Worm (Caenorhabditis elegans) whole organism, L2 larva: ENCODE results near the gene mdh-2.

Experiments used
- C34F6.9 ChIP-seq: fragments of 150-350 bp; optimal IDR thresholded peaks from 2 replicates; lab custom pipeline; 2014; ENCODE audit warnings: missing biosample characterization, missing genetic modification characterization
- F13H6.1 ChIP-seq: sonication (generic microtip); optimal IDR thresholded peaks from 2 replicates; lab custom pipeline; 2016; ENCODE audit warnings: missing genetic modification characterization, missing compliant biosample characterization
- R02D3.7 ChIP-seq: fragments of 150-350 bp; optimal IDR thresholded peaks from 2 replicates; lab custom pipeline; 2014; ENCODE audit warnings: missing biosample characterization, missing genetic modification characterization
- ZK546.5 ChIP-seq: sonication (generic microtip); optimal IDR thresholded peaks from 2 replicates; lab custom pipeline; 2017; ENCODE audit warnings: missing biosample characterization, missing genetic modification characterization
- aly-2 ChIP-seq: fragments of 150-350 bp; optimal IDR thresholded peaks from 2 replicates; lab custom pipeline; 2014; ENCODE audit warnings: missing biosample characterization, missing genetic modification characterization
- ama-1 ChIP-seq: fragments of 150-350 bp; optimal IDR thresholded peaks from 2 replicates; lab custom pipeline; 2018; ENCODE audit warnings: inconsistent platforms
- blmp-1 ChIP-seq: sonication (generic microtip); optimal IDR thresholded peaks from 2 replicates; lab custom pipeline; 2017; ENCODE audit warnings: missing genetic modification characterization, mild to moderate bottlenecking, missing compliant biosample characterization, antibody characterized with exemption, moderate library complexity; ENCODE audit not compliant: insufficient read depth
- ceh-16 ChIP-seq: fragments of 150-350 bp; optimal IDR thresholded peaks from 2 replicates; lab custom pipeline; 2014; ENCODE audit warnings: missing biosample characterization, missing genetic modification characterization
- ceh-82 ChIP-seq: fragments of 150-350 bp; optimal IDR thresholded peaks from 2 replicates; lab custom pipeline; 2014; ENCODE audit warnings: missing biosample characterization, missing genetic modification characterization
- crh-2 ChIP-seq: sonication (generic microtip); optimal IDR thresholded peaks from 2 replicates; lab custom pipeline; 2017; ENCODE audit warnings: missing biosample characterization, missing genetic modification characterization
- dmd-4 ChIP-seq: sonication (generic microtip); optimal IDR thresholded peaks from 2 replicates; lab custom pipeline; 2017; ENCODE audit warnings: missing biosample characterization, missing genetic modification characterization
- egl-27 ChIP-seq: sonication (generic microtip); optimal IDR thresholded peaks from 3 replicates; lab custom pipeline; 2017; ENCODE audit warnings: missing biosample characterization, missing genetic modification reagents, missing genetic modification characterization
- elt-1 ChIP-seq: fragments of 150-350 bp; optimal IDR thresholded peaks from 2 replicates; lab custom pipeline; 2014; ENCODE audit warnings: missing biosample characterization, missing genetic modification characterization
- elt-3 ChIP-seq: sonication (generic microtip); optimal IDR thresholded peaks from 2 replicates; lab custom pipeline; 2017; ENCODE audit warnings: missing biosample characterization, missing genetic modification characterization
- fos-1 ChIP-seq: fragments of 150-350 bp; optimal IDR thresholded peaks from 2 replicates; lab custom pipeline; 2014; ENCODE audit warnings: missing biosample characterization, missing genetic modification characterization
- gmeb-1 ChIP-seq: fragments of 150-350 bp; optimal IDR thresholded peaks from 2 replicates; lab custom pipeline; 2014; ENCODE audit warnings: missing biosample characterization, missing genetic modification characterization
- lin-13 ChIP-seq: fragments of 150-350 bp; optimal IDR thresholded peaks from 2 replicates; lab custom pipeline; 2014; ENCODE audit warnings: missing biosample characterization, missing genetic modification reagents, missing genetic modification characterization
- lin-39 ChIP-seq: fragments of 150-350 bp; optimal IDR thresholded peaks from 2 replicates; lab custom pipeline; 2014; ENCODE audit warnings: missing biosample characterization, missing genetic modification reagents, missing genetic modification characterization
- lsy-2 ChIP-seq, 2 experiments: fragments of 150-350 bp in 1 of 2; sonication (generic microtip) in 1 of 2; optimal IDR thresholded peaks; 2 replicates each; lab custom pipeline; 2014 to 2017; ENCODE audit warnings: missing biosample characterization in 2 of 2, missing genetic modification characterization in 2 of 2
- mbf-1 ChIP-seq: sonication (generic microtip); optimal IDR thresholded peaks from 2 replicates; lab custom pipeline; 2017; ENCODE audit warnings: missing biosample characterization, missing genetic modification characterization
- mdl-1 ChIP-seq, 2 experiments: fragments of 150-350 bp in 1 of 2; sonication (generic microtip) in 1 of 2; optimal IDR thresholded peaks; 2 replicates each; lab custom pipeline; 2017; ENCODE audit warnings: missing biosample characterization in 2 of 2, missing genetic modification characterization in 2 of 2
- nhr-10 ChIP-seq: sonication (generic microtip); optimal IDR thresholded peaks from 2 replicates; lab custom pipeline; 2017; ENCODE audit warnings: missing biosample characterization, missing genetic modification characterization
- nhr-11 ChIP-seq: fragments of 150-350 bp; optimal IDR thresholded peaks from 2 replicates; lab custom pipeline; 2014; ENCODE audit warnings: missing biosample characterization, missing genetic modification characterization
- nhr-12 ChIP-seq: fragments of 150-350 bp; optimal IDR thresholded peaks from 2 replicates; lab custom pipeline; 2014; ENCODE audit warnings: missing biosample characterization, missing genetic modification characterization
- nhr-129 ChIP-seq: fragments of 150-350 bp; optimal IDR thresholded peaks from 2 replicates; lab custom pipeline; 2014; ENCODE audit warnings: missing biosample characterization, missing genetic modification characterization
- nhr-23 ChIP-seq: fragments of 150-350 bp; optimal IDR thresholded peaks from 2 replicates; lab custom pipeline; 2014; ENCODE audit warnings: missing biosample characterization, missing genetic modification reagents, missing genetic modification characterization
- nhr-237 ChIP-seq: fragments of 150-350 bp; optimal IDR thresholded peaks from 2 replicates; lab custom pipeline; 2014; ENCODE audit warnings: missing biosample characterization, missing genetic modification characterization
- nhr-25 ChIP-seq: fragments of 150-350 bp; sonication (generic microtip); optimal IDR thresholded peaks from 3 replicates; lab custom pipeline; 2014; ENCODE audit warnings: missing biosample characterization, missing genetic modification characterization
- nhr-6 ChIP-seq: fragments of 150-350 bp; optimal IDR thresholded peaks from 2 replicates; lab custom pipeline; 2014; ENCODE audit warnings: missing biosample characterization, missing genetic modification characterization
- nhr-77 ChIP-seq: fragments of 150-350 bp; optimal IDR thresholded peaks from 2 replicates; lab custom pipeline; 2014; ENCODE audit warnings: missing biosample characterization, missing genetic modification characterization
- peb-1 ChIP-seq: fragments of 150-350 bp; optimal IDR thresholded peaks from 2 replicates; lab custom pipeline; 2014; ENCODE audit warnings: missing biosample characterization, missing genetic modification characterization
- sem-4 ChIP-seq: fragments of 150-350 bp; optimal IDR thresholded peaks from 2 replicates; lab custom pipeline; 2014; ENCODE audit warnings: missing biosample characterization, missing genetic modification reagents, missing genetic modification characterization
- skn-1 ChIP-seq: sonication (generic microtip); optimal IDR thresholded peaks from 2 replicates; lab custom pipeline; 2017; ENCODE audit warnings: missing biosample characterization, missing genetic modification characterization
- sma-3 ChIP-seq: sonication (generic microtip); optimal IDR thresholded peaks from 2 replicates; lab custom pipeline; 2016; ENCODE audit warnings: missing genetic modification reagents, missing genetic modification characterization, missing compliant biosample characterization
- sma-9 ChIP-seq, 2 experiments: fragments of 150-350 bp in 1 of 2; sonication (generic microtip) in 1 of 2; optimal IDR thresholded peaks; 2 replicates each; lab custom pipeline; 2014 to 2016; ENCODE audit warnings: missing genetic modification characterization in 2 of 2, mild to moderate bottlenecking in 1 of 2, missing biosample characterization in 1 of 2, missing compliant biosample characterization in 1 of 2, missing genetic modification reagents in 1 of 2, moderate library complexity in 1 of 2
- snpc-4 ChIP-seq: fragments of 150-350 bp; optimal IDR thresholded peaks from 2 replicates; lab custom pipeline; 2014; ENCODE audit warnings: missing biosample characterization, missing genetic modification characterization
- unc-39 ChIP-seq: fragments of 150-350 bp; optimal IDR thresholded peaks from 2 replicates; lab custom pipeline; 2014; ENCODE audit warnings: missing biosample characterization, missing genetic modification characterization
- unc-55 ChIP-seq: fragments of 150-350 bp; sonication (generic microtip); optimal IDR thresholded peaks from 3 replicates; lab custom pipeline; 2014; ENCODE audit warnings: missing biosample characterization, missing genetic modification reagents, missing genetic modification characterization
- unc-62 ChIP-seq: fragments of 150-350 bp; optimal IDR thresholded peaks from 2 replicates; lab custom pipeline; 2014; ENCODE audit warnings: missing biosample characterization, missing genetic modification reagents, missing genetic modification characterization
- zag-1 ChIP-seq: fragments of 150-350 bp; optimal IDR thresholded peaks from 2 replicates; lab custom pipeline; 2014; ENCODE audit warnings: missing biosample characterization, missing genetic modification characterization
- ztf-1 ChIP-seq: fragments of 200-800 bp; sonication (Bioruptor generic); conservative IDR thresholded peaks from 2 replicates; pipeline ENCODE4 v1.3.6; 2022; ENCODE audit warnings: missing genetic modification characterization, missing compliant biosample characterization
- ztf-11 ChIP-seq: sonication (generic microtip); optimal IDR thresholded peaks from 2 replicates; lab custom pipeline; 2017; ENCODE audit warnings: missing biosample characterization, missing genetic modification characterization

mdh-2 gene

DNA sequence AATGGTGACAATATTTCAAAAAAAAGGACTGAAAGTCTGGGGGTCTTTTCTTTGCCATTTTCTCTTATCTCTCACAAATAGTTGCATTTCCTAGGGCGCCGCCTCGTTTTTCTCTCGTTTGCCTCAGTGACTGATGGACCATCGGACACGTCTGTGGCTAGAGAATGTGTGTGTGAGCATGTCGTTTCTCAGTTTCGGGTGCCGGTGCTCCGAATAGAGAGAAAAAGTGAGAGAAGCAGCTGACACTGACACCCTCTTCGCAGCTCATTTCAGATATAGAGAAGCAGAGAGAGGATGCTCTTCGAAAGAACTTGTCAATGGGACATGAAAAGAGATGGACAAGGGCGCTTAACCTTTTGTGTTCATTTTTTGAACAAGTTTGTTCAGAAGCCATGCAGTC is 47.9 kb upstream of the mdh-2 start:
- TF ChIP-seq sma-3 (GFP tag; lab: Kevin White, UChicago): no peak
- TF ChIP-seq ZK546.5 (tag; lab: Kevin White, UChicago): no peak
- no peak for TF ChIP-seq unc-62 (GFP tag; lab: Kevin White, UChicago)
- TF ChIP-seq snpc-4 (tag; lab: Kevin White, UChicago): peak; percentile 26
- TF ChIP-seq C34F6.9 (tag; lab: Kevin White, UChicago): peak; percentile 30
- no peak for TF ChIP-seq unc-55
- TF ChIP-seq gmeb-1 (tag; lab: Kevin White, UChicago): no peak
- TF ChIP-seq elt-1 (tag; lab: Kevin White, UChicago): no peak
- peak; percentile 48 for TF ChIP-seq nhr-129 (tag; lab: Kevin White, UChicago)
- TF ChIP-seq elt-3 (tag; lab: Kevin White, UChicago): no peak
- TF ChIP-seq ztf-1 (GFP tag; lab: Robert Waterston, UW): no peak
- TF ChIP-seq ceh-16 (tag; lab: Kevin White, UChicago): no peak
- TF ChIP-seq lsy-2 (tag; optimal IDR thresholded peaks at IDR 0.05; lab: Kevin White, UChicago): peak in 1 of 2 experiments; percentile 52
- TF ChIP-seq crh-2 (tag; lab: Kevin White, UChicago): no peak
- peak; percentile 47 for TF ChIP-seq zag-1 (tag; lab: Kevin White, UChicago)
- no peak for TF ChIP-seq nhr-6
- peak; percentile 18 for TF ChIP-seq F13H6.1 (tag; lab: Kevin White, UChicago)
- TF ChIP-seq ztf-11 (tag; lab: Kevin White, UChicago): no peak
- no peak for TF ChIP-seq unc-39
- TF ChIP-seq nhr-25: no peak

DNA sequence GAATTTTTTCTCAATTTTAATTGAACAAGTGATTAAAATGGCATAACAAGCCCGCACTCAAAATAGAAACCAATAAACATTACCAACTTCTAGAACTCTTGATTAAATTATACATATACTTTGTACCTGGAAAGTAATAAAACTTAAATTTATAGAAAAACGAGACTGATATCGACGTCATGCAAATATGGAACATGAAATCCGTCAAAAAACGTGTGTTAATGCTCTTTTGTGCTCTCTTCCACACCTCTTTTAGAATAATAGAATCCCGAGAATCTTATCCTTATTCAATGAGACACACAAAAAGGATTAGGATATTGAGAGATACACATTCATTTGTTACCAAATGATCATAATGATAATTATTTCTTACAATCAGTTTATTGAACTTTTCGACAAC is 46.0 kb upstream of the mdh-2 start:
- TF ChIP-seq skn-1 (tag; lab: Kevin White, UChicago): no peak
- TF ChIP-seq ceh-82 (tag; lab: Kevin White, UChicago): no peak
- no peak for TF ChIP-seq nhr-23 (tag; lab: Kevin White, UChicago)
- TF ChIP-seq mdl-1 (tag; optimal IDR thresholded peaks at IDR 0.05; lab: Kevin White, UChicago): no peak
- no peak for TF ChIP-seq dmd-4
- TF ChIP-seq nhr-11 (tag; lab: Kevin White, UChicago): no peak

DNA sequence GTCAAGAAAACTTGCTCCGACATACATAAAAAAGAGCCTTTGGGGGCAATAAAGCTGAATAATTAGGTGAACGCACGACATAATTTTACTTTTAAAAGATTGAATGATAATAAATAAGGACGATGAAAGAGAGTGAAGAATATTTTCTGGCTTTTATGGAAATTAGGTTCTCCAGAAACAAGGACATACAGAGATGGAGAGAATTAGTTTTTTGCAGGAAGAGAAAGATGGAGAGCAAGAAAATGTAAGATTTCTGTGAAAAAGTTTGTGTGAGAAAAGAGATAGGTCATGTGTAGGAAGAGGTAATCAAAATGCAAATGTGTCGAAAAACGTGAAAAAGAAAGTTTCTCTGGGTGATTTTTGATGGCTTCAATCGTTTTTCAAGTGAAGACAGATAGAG is 44.1 kb upstream of the mdh-2 start, which contains the start of gene pdfr-1:
Gene pdfr-1 (minus strand): TSS at position 101 of the 400 bp plus-strand sequence.
- TF ChIP-seq nhr-77 (tag; lab: Kevin White, UChicago): no peak
- peak; percentile 2 for TF ChIP-seq C34F6.9 (tag; lab: Kevin White, UChicago)
- no peak for TF ChIP-seq snpc-4 (tag; lab: Kevin White, UChicago)
- TF ChIP-seq nhr-10 (tag; lab: Kevin White, UChicago): no peak
- TF ChIP-seq lsy-2 (tag; optimal IDR thresholded peaks at IDR 0.05; lab: Kevin White, UChicago): peak in 1 of 2 experiments; percentile 6

DNA sequence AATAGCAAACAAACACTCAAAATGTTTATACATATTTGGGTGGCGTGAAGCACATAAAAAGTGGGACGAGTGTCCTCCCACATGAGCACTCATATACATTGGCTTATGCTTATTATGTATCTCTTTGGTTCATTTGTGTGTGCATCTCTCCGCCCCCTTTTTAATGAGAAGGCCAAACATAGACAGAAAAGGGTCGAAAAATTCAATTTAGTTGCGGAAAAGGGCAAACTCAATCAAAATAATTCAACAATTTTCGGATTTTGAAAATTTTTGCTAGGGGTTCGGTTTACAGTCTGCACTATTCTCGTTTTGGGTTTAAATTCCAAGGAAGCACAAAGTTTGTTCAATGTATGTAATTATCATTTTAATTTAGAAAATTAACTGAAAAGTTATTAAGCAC is 39.7 kb upstream of the mdh-2 start:
- TF ChIP-seq unc-55: no peak
- TF ChIP-seq mbf-1: no peak
- no peak for TF ChIP-seq elt-1 (tag; lab: Kevin White, UChicago)
- no peak for TF ChIP-seq nhr-12
- no peak for TF ChIP-seq R02D3.7
- no peak for TF ChIP-seq peb-1
- TF ChIP-seq blmp-1 (tag; lab: Kevin White, UChicago): no peak
- TF ChIP-seq unc-62 (GFP tag; lab: Kevin White, UChicago): no peak
- TF ChIP-seq nhr-77 (tag; lab: Kevin White, UChicago): no peak
- no peak for TF ChIP-seq sem-4 (tag; lab: Kevin White, UChicago)
- no peak for TF ChIP-seq ztf-1 (GFP tag; lab: Robert Waterston, UW)
- TF ChIP-seq ama-1 (lab: Kevin White, UChicago): no peak
- TF ChIP-seq fos-1 (tag; lab: Kevin White, UChicago): no peak
- TF ChIP-seq F13H6.1 (tag; lab: Kevin White, UChicago): no peak
- TF ChIP-seq nhr-10 (tag; lab: Kevin White, UChicago): no peak
- TF ChIP-seq nhr-11 (tag; lab: Kevin White, UChicago): no peak
- TF ChIP-seq ceh-16 (tag; lab: Kevin White, UChicago): no peak
- no peak for TF ChIP-seq sma-3 (GFP tag; lab: Kevin White, UChicago)

DNA sequence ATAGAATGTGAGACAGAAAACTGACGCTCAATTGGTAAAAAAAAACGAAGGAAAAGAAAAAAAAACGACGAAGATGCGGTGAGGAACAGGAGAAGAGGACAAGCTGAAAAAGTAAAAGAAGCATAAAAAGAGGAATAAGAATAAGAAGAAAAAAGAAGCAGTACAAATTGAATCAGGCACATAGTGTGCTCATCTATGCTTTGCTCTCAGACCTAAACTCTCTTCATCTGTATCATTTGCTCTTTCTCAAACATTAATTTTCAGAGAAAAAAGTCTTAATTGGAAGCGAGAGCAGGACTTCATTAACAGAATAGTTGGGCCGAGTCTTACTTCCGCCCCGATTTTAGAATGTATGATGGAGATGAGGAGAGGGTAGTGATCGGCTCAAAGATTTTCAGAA is 39.0 kb upstream of the mdh-2 start:
- TF ChIP-seq ceh-82 (tag; lab: Kevin White, UChicago) (no peak), nhr-237 (no peak), C34F6.9 (tag; lab: Kevin White, UChicago) (peak; percentile 44), nhr-25 (no peak), lsy-2 (tag; optimal IDR thresholded peaks at IDR 0.05; lab: Kevin White, UChicago) (peak in 1 of 2 experiments; percentile 4), ZK546.5 (tag; lab: Kevin White, UChicago) (no peak), fos-1 (tag; lab: Kevin White, UChicago) (no peak), nhr-12 (no peak), lin-39 (no peak), egl-27 (tag; lab: Kevin White, UChicago) (no peak), gmeb-1 (tag; lab: Kevin White, UChicago) (no peak), lin-13 (GFP tag; lab: Kevin White, UChicago) (no peak), nhr-11 (tag; lab: Kevin White, UChicago) (no peak), ama-1 (lab: Kevin White, UChicago) (no peak), sma-9 (GFP tag; optimal IDR thresholded peaks at IDR 0.05; lab: Kevin White, UChicago) (peak; percentile 21), sma-9 (tag; optimal IDR thresholded peaks at IDR 0.05; lab: Kevin White, UChicago) (no peak), nhr-129 (tag; lab: Kevin White, UChicago) (no peak), aly-2 (no peak), elt-1 (tag; lab: Kevin White, UChicago) (no peak), dmd-4 (no peak)
